Worm (Caenorhabditis elegans) whole organism, L2 larva: ENCODE data around the gene acr-2.

Experiments
- C34F6.9 ChIP-seq: fragments of 150-350 bp; optimal IDR thresholded peaks from 2 replicates; lab custom pipeline; 2014; ENCODE audit warnings: missing biosample characterization, missing genetic modification characterization
- F13H6.1 ChIP-seq: sonication (generic microtip); optimal IDR thresholded peaks from 2 replicates; lab custom pipeline; 2016; ENCODE audit warnings: missing genetic modification characterization, missing compliant biosample characterization
- R02D3.7 ChIP-seq: fragments of 150-350 bp; optimal IDR thresholded peaks from 2 replicates; lab custom pipeline; 2014; ENCODE audit warnings: missing biosample characterization, missing genetic modification characterization
- Y55F3AM.14 ChIP-seq: fragments of 200-800 bp; sonication (Bioruptor generic); optimal IDR thresholded peaks from 2 replicates; lab custom pipeline; 2018; ENCODE audit warnings: mild to moderate bottlenecking, missing genetic modification characterization, missing compliant biosample characterization
- ZK546.5 ChIP-seq: sonication (generic microtip); optimal IDR thresholded peaks from 2 replicates; lab custom pipeline; 2017; ENCODE audit warnings: missing biosample characterization, missing genetic modification characterization
- alr-1 ChIP-seq: fragments of 150-350 bp; optimal IDR thresholded peaks from 2 replicates; lab custom pipeline; 2014; ENCODE audit warnings: missing biosample characterization, missing genetic modification characterization
- aly-2 ChIP-seq: fragments of 150-350 bp; optimal IDR thresholded peaks from 2 replicates; lab custom pipeline; 2014; ENCODE audit warnings: missing biosample characterization, missing genetic modification characterization
- ama-1 ChIP-seq: fragments of 150-350 bp; optimal IDR thresholded peaks from 2 replicates; lab custom pipeline; 2018; ENCODE audit warnings: inconsistent platforms
- ceh-16 ChIP-seq: fragments of 150-350 bp; optimal IDR thresholded peaks from 2 replicates; lab custom pipeline; 2014; ENCODE audit warnings: missing biosample characterization, missing genetic modification characterization
- dmd-4 ChIP-seq: sonication (generic microtip); optimal IDR thresholded peaks from 2 replicates; lab custom pipeline; 2017; ENCODE audit warnings: missing biosample characterization, missing genetic modification characterization
- elt-1 ChIP-seq: fragments of 150-350 bp; optimal IDR thresholded peaks from 2 replicates; lab custom pipeline; 2014; ENCODE audit warnings: missing biosample characterization, missing genetic modification characterization
- elt-3 ChIP-seq: sonication (generic microtip); optimal IDR thresholded peaks from 2 replicates; lab custom pipeline; 2017; ENCODE audit warnings: missing biosample characterization, missing genetic modification characterization
- fos-1 ChIP-seq: fragments of 150-350 bp; optimal IDR thresholded peaks from 2 replicates; lab custom pipeline; 2014; ENCODE audit warnings: missing biosample characterization, missing genetic modification characterization
- lin-11 ChIP-seq: fragments of 150-350 bp; sonication (generic microtip); optimal IDR thresholded peaks from 2 replicates; lab custom pipeline; 2014; ENCODE audit warnings: missing biosample characterization, missing genetic modification characterization, inconsistent platforms, mixed read lengths
- lin-39 ChIP-seq: fragments of 150-350 bp; optimal IDR thresholded peaks from 2 replicates; lab custom pipeline; 2014; ENCODE audit warnings: missing biosample characterization, missing genetic modification reagents, missing genetic modification characterization
- lsy-2 ChIP-seq, 2 experiments: fragments of 150-350 bp in 1 of 2; sonication (generic microtip) in 1 of 2; optimal IDR thresholded peaks; 2 replicates each; lab custom pipeline; 2014 to 2017; ENCODE audit warnings: missing biosample characterization in 2 of 2, missing genetic modification characterization in 2 of 2
- mab-5 ChIP-seq: fragments of 150-350 bp; optimal IDR thresholded peaks from 2 replicates; lab custom pipeline; 2014; ENCODE audit warnings: missing biosample characterization, missing genetic modification characterization
- mbf-1 ChIP-seq: sonication (generic microtip); optimal IDR thresholded peaks from 2 replicates; lab custom pipeline; 2017; ENCODE audit warnings: missing biosample characterization, missing genetic modification characterization
- nhr-10 ChIP-seq: sonication (generic microtip); optimal IDR thresholded peaks from 2 replicates; lab custom pipeline; 2017; ENCODE audit warnings: missing biosample characterization, missing genetic modification characterization
- nhr-11 ChIP-seq: fragments of 150-350 bp; optimal IDR thresholded peaks from 2 replicates; lab custom pipeline; 2014; ENCODE audit warnings: missing biosample characterization, missing genetic modification characterization
- nhr-129 ChIP-seq: fragments of 150-350 bp; optimal IDR thresholded peaks from 2 replicates; lab custom pipeline; 2014; ENCODE audit warnings: missing biosample characterization, missing genetic modification characterization
- nhr-21 ChIP-seq: fragments of 150-350 bp; optimal IDR thresholded peaks from 2 replicates; lab custom pipeline; 2014; ENCODE audit warnings: missing biosample characterization, missing genetic modification characterization
- nhr-23 ChIP-seq: fragments of 150-350 bp; optimal IDR thresholded peaks from 2 replicates; lab custom pipeline; 2014; ENCODE audit warnings: missing biosample characterization, missing genetic modification reagents, missing genetic modification characterization
- nhr-6 ChIP-seq: fragments of 150-350 bp; optimal IDR thresholded peaks from 2 replicates; lab custom pipeline; 2014; ENCODE audit warnings: missing biosample characterization, missing genetic modification characterization
- peb-1 ChIP-seq: fragments of 150-350 bp; optimal IDR thresholded peaks from 2 replicates; lab custom pipeline; 2014; ENCODE audit warnings: missing biosample characterization, missing genetic modification characterization
- sem-4 ChIP-seq: fragments of 150-350 bp; optimal IDR thresholded peaks from 2 replicates; lab custom pipeline; 2014; ENCODE audit warnings: missing biosample characterization, missing genetic modification reagents, missing genetic modification characterization
- skn-1 ChIP-seq: sonication (generic microtip); optimal IDR thresholded peaks from 2 replicates; lab custom pipeline; 2017; ENCODE audit warnings: missing biosample characterization, missing genetic modification characterization
- sma-9 ChIP-seq, 2 experiments: fragments of 150-350 bp in 1 of 2; sonication (generic microtip) in 1 of 2; optimal IDR thresholded peaks; 2 replicates each; lab custom pipeline; 2014 to 2016; ENCODE audit warnings: missing genetic modification characterization in 2 of 2, mild to moderate bottlenecking in 1 of 2, missing biosample characterization in 1 of 2, missing compliant biosample characterization in 1 of 2, missing genetic modification reagents in 1 of 2, moderate library complexity in 1 of 2
- snpc-4 ChIP-seq: fragments of 150-350 bp; optimal IDR thresholded peaks from 2 replicates; lab custom pipeline; 2014; ENCODE audit warnings: missing biosample characterization, missing genetic modification characterization
- unc-39 ChIP-seq: fragments of 150-350 bp; optimal IDR thresholded peaks from 2 replicates; lab custom pipeline; 2014; ENCODE audit warnings: missing biosample characterization, missing genetic modification characterization
- unc-55 ChIP-seq: fragments of 150-350 bp; sonication (generic microtip); optimal IDR thresholded peaks from 3 replicates; lab custom pipeline; 2014; ENCODE audit warnings: missing biosample characterization, missing genetic modification reagents, missing genetic modification characterization
- zag-1 ChIP-seq: fragments of 150-350 bp; optimal IDR thresholded peaks from 2 replicates; lab custom pipeline; 2014; ENCODE audit warnings: missing biosample characterization, missing genetic modification characterization

acr-2 gene

DNA sequence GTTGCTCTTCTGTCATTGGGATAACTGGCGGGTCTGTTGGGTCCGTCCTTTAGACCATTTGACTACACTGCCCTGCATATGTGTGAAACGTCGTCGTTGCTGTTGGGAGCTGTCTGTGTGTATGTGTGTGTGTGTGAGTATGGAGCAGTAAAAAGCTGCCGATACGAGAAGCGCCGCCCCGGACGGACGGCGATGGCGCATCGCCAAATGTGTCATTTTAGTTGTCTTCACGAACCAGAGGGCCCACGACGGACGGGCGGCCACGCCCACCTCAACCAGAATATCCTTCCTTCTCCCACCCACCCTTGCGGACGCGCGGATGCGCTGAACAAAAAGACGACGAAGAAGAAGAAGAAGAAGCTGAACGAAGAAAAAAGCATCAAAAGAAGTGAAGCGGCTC is at the start of gene acr-2:
TSS of gene acr-2 (plus strand) at position 301 of the 400 bp plus-strand sequence.
- TF ChIP-seq F13H6.1 (tag; lab: Kevin White, UChicago) (peak; percentile 8), nhr-6 (tag; lab: Kevin White, UChicago) (no peak)

DNA sequence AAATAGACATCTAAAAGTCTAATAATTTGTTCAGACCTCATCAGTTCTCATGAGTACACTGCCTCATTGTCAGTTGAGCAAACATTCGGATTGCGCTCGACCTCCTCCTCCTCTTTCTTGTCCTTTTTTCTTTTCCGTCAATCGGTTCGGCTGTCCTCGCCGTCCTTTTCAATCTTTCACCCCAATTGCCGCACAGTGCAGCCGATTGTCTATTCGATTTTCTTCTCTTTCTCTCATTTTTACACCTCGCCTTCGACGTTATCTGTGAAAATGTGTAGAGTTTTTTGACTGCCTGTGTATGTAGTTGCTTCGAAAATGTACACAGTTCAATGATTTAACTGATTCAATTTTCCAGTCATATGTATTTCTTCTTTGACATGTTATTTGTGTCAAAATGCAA is 49.2 kb upstream of the acr-2 start:
- TF ChIP-seq ZK546.5 (tag; lab: Kevin White, UChicago): no peak
- peak; percentile 27 for TF ChIP-seq sma-9 (GFP tag; optimal IDR thresholded peaks at IDR 0.05; lab: Kevin White, UChicago)
- TF ChIP-seq sma-9 (tag; optimal IDR thresholded peaks at IDR 0.05; lab: Kevin White, UChicago): no peak
- TF ChIP-seq mab-5 (tag; lab: Kevin White, UChicago): no peak
- no peak for TF ChIP-seq R02D3.7 (tag; lab: Kevin White, UChicago)
- peak; percentile 57 for TF ChIP-seq F13H6.1 (tag; lab: Kevin White, UChicago)
- no peak for TF ChIP-seq sem-4 (tag; lab: Kevin White, UChicago)
- peak; percentile 70 for TF ChIP-seq fos-1 (tag; lab: Kevin White, UChicago)
- peak; percentile 36 for TF ChIP-seq nhr-129
- TF ChIP-seq aly-2 (tag; lab: Kevin White, UChicago): no peak
- TF ChIP-seq zag-1: no peak
- TF ChIP-seq unc-55: no peak
- TF ChIP-seq nhr-21 (tag; lab: Kevin White, UChicago): no peak

DNA sequence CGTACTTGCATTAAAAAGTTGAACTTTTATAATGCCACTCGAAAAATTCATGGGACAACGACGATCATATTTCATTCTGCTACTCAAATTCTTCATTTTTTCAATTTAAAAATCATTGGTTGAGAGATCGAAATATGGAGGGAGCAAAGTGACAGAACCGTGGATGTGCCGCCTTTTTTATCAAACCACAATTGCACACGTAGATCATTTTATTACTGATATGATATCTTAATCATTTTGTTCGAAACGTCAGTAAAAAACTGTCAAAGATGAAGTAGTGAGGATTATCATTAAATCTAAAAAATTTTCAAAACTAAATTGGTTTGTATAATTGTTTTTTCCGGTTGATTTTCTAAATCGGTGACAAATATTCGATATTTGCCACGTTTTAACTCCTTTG is 48.2 kb upstream of the acr-2 start:
- TF ChIP-seq ama-1: no peak
- peak; percentile 11 for TF ChIP-seq fos-1 (tag; lab: Kevin White, UChicago)

DNA sequence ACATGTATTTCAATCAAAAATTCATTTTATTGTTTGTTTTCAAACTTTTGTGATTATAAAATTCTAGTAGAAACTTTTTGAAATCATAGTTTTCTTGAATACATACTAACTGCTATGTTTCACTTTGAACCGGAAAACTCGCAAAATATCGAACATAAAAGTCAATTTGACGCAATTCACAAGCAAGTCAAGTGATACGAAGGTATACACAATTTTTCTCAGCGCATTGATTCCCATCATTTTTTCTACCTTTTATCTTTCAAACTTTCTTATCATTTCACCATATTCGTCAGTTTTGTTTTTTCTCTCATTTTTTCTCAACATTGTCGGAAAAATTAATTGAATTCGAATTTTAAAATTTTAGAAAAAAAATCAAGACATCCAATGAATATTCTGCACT is 47.2 kb upstream of the acr-2 start, which contains the start of gene nhr-173:
TSS of gene nhr-173 (plus strand) at position 366 of the 400 bp plus-strand sequence.
- TF ChIP-seq nhr-23: no peak
- TF ChIP-seq fos-1 (tag; lab: Kevin White, UChicago): peak; percentile 42

DNA sequence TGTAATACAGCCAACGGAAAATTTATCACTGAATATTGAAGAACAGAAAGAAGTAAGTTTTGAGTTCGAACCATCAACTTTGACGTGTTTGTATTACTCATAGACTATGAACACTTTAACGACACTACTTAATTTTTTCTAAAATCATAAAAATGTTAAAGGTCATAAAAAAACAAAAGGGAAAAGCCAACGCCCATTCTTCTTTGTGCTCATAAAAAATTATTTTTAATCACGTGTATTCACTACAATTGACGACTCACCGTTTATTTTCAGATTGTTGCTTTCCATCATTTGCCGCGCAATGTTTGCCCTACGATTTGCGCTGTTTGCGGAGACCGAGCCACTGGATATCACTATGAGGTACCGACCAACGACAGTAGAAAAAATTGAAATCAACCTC is 46.1 kb upstream of the acr-2 start:
- no peak for TF ChIP-seq nhr-10

DNA sequence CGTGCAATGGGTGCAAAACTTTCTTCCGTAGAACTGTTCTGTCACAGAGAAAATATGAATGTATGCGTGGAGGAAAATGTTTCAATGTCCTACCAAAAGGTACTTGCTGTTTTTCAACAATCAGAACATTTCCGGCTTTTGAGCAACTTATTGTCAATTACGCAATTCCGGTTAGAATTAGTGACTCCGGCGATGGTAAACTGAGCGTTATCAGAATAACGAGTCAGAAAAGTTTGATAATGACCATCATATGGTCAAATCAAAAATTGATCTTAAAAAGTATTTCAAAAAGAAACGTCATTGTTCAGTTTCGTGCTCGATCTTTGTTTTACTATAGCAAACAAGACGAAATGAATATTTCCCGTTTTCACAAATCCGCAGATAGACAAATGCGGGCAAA is 45.6 kb upstream of the acr-2 start:
- no peak for TF ChIP-seq snpc-4
- TF ChIP-seq ama-1: no peak
- peak; percentile 1 for TF ChIP-seq sma-9 (GFP tag; optimal IDR thresholded peaks at IDR 0.05; lab: Kevin White, UChicago)
- no peak for TF ChIP-seq sma-9 (tag; optimal IDR thresholded peaks at IDR 0.05; lab: Kevin White, UChicago)
- TF ChIP-seq fos-1 (tag; lab: Kevin White, UChicago): peak; percentile 62
- no peak for TF ChIP-seq lsy-2 (tag; optimal IDR thresholded peaks at IDR 0.05; lab: Kevin White, UChicago)
- TF ChIP-seq dmd-4 (tag; lab: Kevin White, UChicago): no peak
- no peak for TF ChIP-seq lin-11 (tag; lab: Kevin White, UChicago)
- no peak for TF ChIP-seq unc-55
- TF ChIP-seq, all 48 proteins: peak for 2

DNA sequence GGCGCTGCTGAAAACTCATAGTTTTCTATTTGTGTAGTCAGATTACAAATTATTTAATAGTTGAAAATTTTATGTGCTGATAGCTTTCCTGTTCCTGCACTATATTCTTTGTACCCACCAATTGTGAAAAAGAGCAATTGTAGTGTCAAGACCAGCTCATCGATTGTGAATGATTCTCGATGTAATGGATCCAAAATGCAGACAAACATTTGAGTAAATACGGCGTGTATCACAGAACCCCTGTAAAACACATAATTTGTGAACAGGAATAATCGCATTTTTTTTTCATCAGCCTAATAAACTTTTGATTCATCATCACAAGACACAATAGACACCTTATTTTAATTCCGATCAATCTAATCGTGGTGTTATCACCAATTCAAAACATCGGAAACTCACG is 40.1 kb upstream of the acr-2 start:
- TF ChIP-seq mbf-1 (tag; lab: Kevin White, UChicago) (no peak), skn-1 (tag; lab: Kevin White, UChicago) (no peak), ceh-16 (tag; lab: Kevin White, UChicago) (no peak), unc-39 (tag; lab: Kevin White, UChicago) (no peak), dmd-4 (tag; lab: Kevin White, UChicago) (no peak), lin-11 (tag; lab: Kevin White, UChicago) (no peak), lin-39 (tag; lab: Kevin White, UChicago) (no peak), nhr-11 (no peak), peb-1 (no peak), elt-1 (no peak), C34F6.9 (tag; lab: Kevin White, UChicago) (no peak), Y55F3AM.14 (GFP tag; lab: Kevin White, UChicago) (no peak), alr-1 (tag; lab: Kevin White, UChicago) (no peak), elt-3 (tag; lab: Kevin White, UChicago) (no peak), ama-1 (no peak), lsy-2 (tag; optimal IDR thresholded peaks at IDR 0.05; lab: Kevin White, UChicago) (no peak), nhr-129 (no peak), mab-5 (tag; lab: Kevin White, UChicago) (no peak), nhr-23 (no peak)
